Fruit fly (Drosophila melanogaster) Kc167 (cell line): ENCODE measurements around the gene CG12016.

Source experiments
- Sin3A ChIP-seq: fragments of >200 bp; optimal IDR thresholded peaks from 2 replicates; lab custom pipeline; 2018; ENCODE audit warnings: missing external identifiers
- h ChIP-seq: fragments of >200 bp; optimal IDR thresholded peaks from 3 replicates; lab custom pipeline; 2018; ENCODE audit warnings: missing external identifiers

- TF ChIP-seq Sin3A (lab: Kevin White, UChicago) (no peak), h (no peak)
Measured at dm6 chr3L:3304740-3305139, 14.6 kb upstream of the CG12016 start.
